Worm (Caenorhabditis elegans) whole organism, late embryonic: ENCODE data around the gene C16D9.1.

Source experiments
- C08G9.2 ChIP-seq: sonication (generic microtip); optimal IDR thresholded peaks from 2 replicates; lab custom pipeline; 2016; ENCODE audit warnings: mild to moderate bottlenecking, missing genetic modification characterization, moderate library complexity, missing compliant biosample characterization
- C38D4.7 ChIP-seq: fragments of 200-800 bp; sonication (Bioruptor generic); optimal IDR thresholded peaks from 2 replicates; lab custom pipeline; 2018; ENCODE audit warnings: mild to moderate bottlenecking, missing genetic modification characterization, moderate library complexity, missing compliant biosample characterization
- F13H6.1 ChIP-seq: sonication (generic microtip); optimal IDR thresholded peaks from 2 replicates; lab custom pipeline; 2016; ENCODE audit warnings: missing genetic modification characterization, missing compliant biosample characterization
- K02D7.2 ChIP-seq: sonication (generic microtip); optimal IDR thresholded peaks from 2 replicates; lab custom pipeline; 2017; ENCODE audit warnings: mild to moderate bottlenecking, missing genetic modification characterization, missing compliant biosample characterization
- K09A11.1 ChIP-seq: sonication (generic microtip); optimal IDR thresholded peaks from 2 replicates; lab custom pipeline; 2017; ENCODE audit warnings: antibody characterized with exemption, mild to moderate bottlenecking, missing genetic modification characterization, missing compliant biosample characterization; ENCODE audit not compliant: insufficient read depth
- ama-1 ChIP-seq: fragments of 150-350 bp; optimal IDR thresholded peaks from 2 replicates; lab custom pipeline; 2014
- ceh-14 ChIP-seq: sonication (generic microtip); optimal IDR thresholded peaks from 2 replicates; lab custom pipeline; 2016; ENCODE audit warnings: missing genotype, missing genetic modification characterization, missing compliant biosample characterization
- ceh-2 ChIP-seq: sonication (generic microtip); optimal IDR thresholded peaks from 2 replicates; lab custom pipeline; 2016; ENCODE audit warnings: missing genotype, missing genetic modification characterization, missing compliant biosample characterization
- ceh-34 ChIP-seq: sonication (generic microtip); optimal IDR thresholded peaks from 2 replicates; lab custom pipeline; 2016; ENCODE audit warnings: mild to moderate bottlenecking, missing genetic modification characterization, missing compliant biosample characterization
- ceh-48 ChIP-seq: sonication (generic microtip); optimal IDR thresholded peaks from 2 replicates; lab custom pipeline; 2016; ENCODE audit warnings: missing genetic modification characterization, inconsistent platforms, missing compliant biosample characterization
- ceh-9 ChIP-seq: sonication (generic microtip); optimal IDR thresholded peaks from 2 replicates; lab custom pipeline; 2016; ENCODE audit warnings: mild to moderate bottlenecking, missing genetic modification characterization, inconsistent platforms, missing compliant biosample characterization
- che-1 ChIP-seq: sonication (generic microtip); optimal IDR thresholded peaks from 2 replicates; lab custom pipeline; 2016; ENCODE audit warnings: mild to moderate bottlenecking, missing genetic modification characterization, missing compliant biosample characterization
- elt-2 ChIP-seq: sonication (generic microtip); optimal IDR thresholded peaks from 2 replicates; lab custom pipeline; 2016; ENCODE audit warnings: missing genetic modification reagents, missing genetic modification characterization, missing compliant biosample characterization
- eyg-1 ChIP-seq: sonication (generic microtip); optimal IDR thresholded peaks from 2 replicates; lab custom pipeline; 2016; ENCODE audit warnings: missing genotype, missing genetic modification characterization, missing compliant biosample characterization
- fkh-10 ChIP-seq: fragments of 150-350 bp; optimal IDR thresholded peaks from 2 replicates; lab custom pipeline; 2014; ENCODE audit warnings: missing biosample characterization, missing genetic modification reagents, missing genetic modification characterization
- hlh-15 ChIP-seq: sonication (generic microtip); optimal IDR thresholded peaks from 2 replicates; lab custom pipeline; 2016; ENCODE audit warnings: missing genetic modification characterization, missing compliant biosample characterization
- hlh-8 ChIP-seq: sonication (generic microtip); optimal IDR thresholded peaks from 2 replicates; lab custom pipeline; 2016; ENCODE audit warnings: missing genotype, missing genetic modification characterization, missing compliant biosample characterization
- lin-11 ChIP-seq: fragments of 200-800 bp; sonication (Bioruptor generic); optimal IDR thresholded peaks from 2 replicates; lab custom pipeline; 2018; ENCODE audit warnings: mild to moderate bottlenecking, missing genetic modification characterization, missing compliant biosample characterization
- madf-2 ChIP-seq: sonication (generic microtip); optimal IDR thresholded peaks from 2 replicates; lab custom pipeline; 2017; ENCODE audit warnings: missing genetic modification characterization, missing compliant biosample characterization
- mec-3 ChIP-seq: sonication (generic microtip); optimal IDR thresholded peaks from 2 replicates; lab custom pipeline; 2016; ENCODE audit warnings: borderline replicate concordance, missing genetic modification characterization, missing compliant biosample characterization
- nfya-1 ChIP-seq: sonication (generic microtip); optimal IDR thresholded peaks from 2 replicates; lab custom pipeline; 2017; ENCODE audit warnings: missing genetic modification characterization, mild to moderate bottlenecking, missing compliant biosample characterization, antibody characterized with exemption, moderate library complexity
- nhr-232 ChIP-seq: sonication (generic microtip); optimal IDR thresholded peaks from 2 replicates; lab custom pipeline; 2016; ENCODE audit warnings: missing genetic modification characterization, missing compliant biosample characterization
- npax-4 ChIP-seq: sonication (generic microtip); optimal IDR thresholded peaks from 2 replicates; lab custom pipeline; 2016; ENCODE audit warnings: missing genetic modification characterization, missing compliant biosample characterization
- pag-3 ChIP-seq: sonication (generic microtip); optimal IDR thresholded peaks from 2 replicates; lab custom pipeline; 2016; ENCODE audit warnings: missing compliant biosample characterization, missing genetic modification characterization, borderline replicate concordance
- pax-1 ChIP-seq: fragments of 150-350 bp; optimal IDR thresholded peaks from 2 replicates; lab custom pipeline; 2014; ENCODE audit warnings: missing biosample characterization, missing genetic modification characterization
- pha-2 ChIP-seq: sonication (generic microtip); optimal IDR thresholded peaks from 2 replicates; lab custom pipeline; 2017; ENCODE audit warnings: mild to moderate bottlenecking, missing genetic modification characterization, missing compliant biosample characterization
- pqm-1 ChIP-seq: sonication (generic microtip); optimal IDR thresholded peaks from 2 replicates; lab custom pipeline; 2016; ENCODE audit warnings: missing genetic modification characterization, missing compliant biosample characterization
- pros-1 ChIP-seq: fragments of 150-350 bp; optimal IDR thresholded peaks from 2 replicates; lab custom pipeline; 2014; ENCODE audit warnings: missing biosample characterization, missing genetic modification reagents, missing genetic modification characterization
- ref-2 ChIP-seq: sonication (generic microtip); optimal IDR thresholded peaks from 2 replicates; lab custom pipeline; 2016; ENCODE audit warnings: missing genetic modification characterization, missing compliant biosample characterization
- sdc-2 ChIP-seq: sonication (generic microtip); optimal IDR thresholded peaks from 2 replicates; lab custom pipeline; 2016; ENCODE audit warnings: missing genotype, missing genetic modification characterization, missing compliant biosample characterization
- sox-2 ChIP-seq: fragments of 200-800 bp; sonication (Bioruptor generic); IDR thresholded peaks from 2 replicates; pipeline ENCODE4 v1.3.6; 2022; ENCODE audit warnings: missing genetic modification reagents, missing genetic modification characterization, missing compliant biosample characterization
- sox-4 ChIP-seq: sonication (generic microtip); optimal IDR thresholded peaks from 2 replicates; lab custom pipeline; 2017; ENCODE audit warnings: mild to moderate bottlenecking, missing genetic modification characterization, inconsistent platforms, missing compliant biosample characterization
- syd-9 ChIP-seq: sonication (generic microtip); optimal IDR thresholded peaks from 2 replicates; lab custom pipeline; 2016; ENCODE audit warnings: mild to moderate bottlenecking, missing genetic modification characterization, moderate library complexity, missing compliant biosample characterization
- tbx-2 ChIP-seq: sonication (generic microtip); optimal IDR thresholded peaks from 2 replicates; lab custom pipeline; 2016; ENCODE audit warnings: missing genetic modification characterization, missing compliant biosample characterization
- tbx-7 ChIP-seq: sonication (generic microtip); optimal IDR thresholded peaks from 2 replicates; lab custom pipeline; 2016; ENCODE audit warnings: missing genotype, missing genetic modification characterization, missing compliant biosample characterization
- ttx-3 ChIP-seq: sonication (generic microtip); optimal IDR thresholded peaks from 2 replicates; lab custom pipeline; 2016; ENCODE audit warnings: missing genetic modification reagents, missing genetic modification characterization, missing compliant biosample characterization
- unc-42 ChIP-seq: sonication (generic microtip); optimal IDR thresholded peaks from 2 replicates; lab custom pipeline; 2016; ENCODE audit warnings: missing genotype, missing genetic modification characterization, missing compliant biosample characterization
- zip-5 ChIP-seq: sonication (generic microtip); optimal IDR thresholded peaks from 2 replicates; lab custom pipeline; 2016; ENCODE audit warnings: missing genetic modification characterization, missing compliant biosample characterization
- ztf-16 ChIP-seq: sonication (generic microtip); optimal IDR thresholded peaks from 2 replicates; lab custom pipeline; 2017; ENCODE audit warnings: missing genetic modification characterization, missing compliant biosample characterization

C16D9.1 gene

DNA sequence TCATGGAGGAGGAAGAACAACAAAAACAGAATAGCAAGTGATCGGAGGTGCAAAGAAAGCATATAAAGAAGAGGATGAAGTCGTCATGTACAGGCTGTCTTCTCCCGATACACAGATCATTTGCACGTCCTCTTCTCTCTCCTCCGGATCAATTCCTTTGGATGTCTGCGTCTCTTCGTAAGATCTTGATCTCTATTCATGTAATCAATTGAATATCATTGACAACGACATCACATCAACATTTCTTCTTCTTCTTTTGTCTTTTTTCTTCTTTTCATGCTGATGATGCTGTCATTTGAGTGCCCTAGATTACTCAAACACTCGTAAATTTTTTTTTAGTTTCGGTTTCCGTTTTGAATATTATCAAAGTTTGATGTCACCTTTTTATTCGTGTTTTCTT lies 20.8 kb upstream of the C16D9.1 start, which contains the start of gene rol-3:
Gene rol-3, minus strand, starts transcription at position 120 of the 400 bp plus-strand sequence.
- TF ChIP-seq sox-4 (no peak), pqm-1 (tag; lab: Kevin White, UChicago) (no peak), K02D7.2 (tag; lab: Kevin White, UChicago) (no peak), C38D4.7 (GFP tag; lab: Kevin White, UChicago) (no peak), ceh-48 (tag; lab: Kevin White, UChicago) (no peak), syd-9 (tag; lab: Kevin White, UChicago) (no peak), pax-1 (tag; lab: Kevin White, UChicago) (no peak), ttx-3 (no peak), hlh-15 (tag; lab: Kevin White, UChicago) (no peak), mec-3 (tag; lab: Kevin White, UChicago) (no peak), lin-11 (no peak), ceh-34 (tag; lab: Kevin White, UChicago) (no peak), nfya-1 (tag; lab: Kevin White, UChicago) (no peak), fkh-10 (GFP tag; lab: Kevin White, UChicago) (no peak), sdc-2 (no peak), C08G9.2 (tag; lab: Kevin White, UChicago) (no peak)
- TF ChIP-seq, all 69 proteins: peak for 0

DNA sequence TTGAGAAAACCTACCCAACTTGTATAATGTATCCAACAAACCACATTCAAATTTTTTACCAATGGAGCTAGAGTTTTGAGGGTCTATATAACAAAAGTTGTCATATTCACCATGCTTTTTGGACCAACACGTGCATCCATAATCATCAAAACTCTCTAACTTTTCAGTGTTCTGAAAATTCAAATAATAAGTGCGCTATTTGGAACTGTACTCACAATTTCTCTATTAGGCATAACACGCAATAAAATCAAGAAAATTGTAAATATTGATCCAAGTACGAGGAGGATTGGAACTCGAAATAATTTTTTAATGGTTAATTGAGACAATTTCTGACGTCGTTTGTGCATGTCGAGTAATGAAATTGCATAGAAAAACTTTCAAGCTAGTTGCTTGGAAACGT lies 19.2 kb upstream of the C16D9.1 start, which contains the start of gene C16D9.3:
Gene C16D9.3, minus strand, starts transcription at position 101 of the 400 bp plus-strand sequence.
- no peak for TF ChIP-seq unc-42 (tag; lab: Kevin White, UChicago)

DNA sequence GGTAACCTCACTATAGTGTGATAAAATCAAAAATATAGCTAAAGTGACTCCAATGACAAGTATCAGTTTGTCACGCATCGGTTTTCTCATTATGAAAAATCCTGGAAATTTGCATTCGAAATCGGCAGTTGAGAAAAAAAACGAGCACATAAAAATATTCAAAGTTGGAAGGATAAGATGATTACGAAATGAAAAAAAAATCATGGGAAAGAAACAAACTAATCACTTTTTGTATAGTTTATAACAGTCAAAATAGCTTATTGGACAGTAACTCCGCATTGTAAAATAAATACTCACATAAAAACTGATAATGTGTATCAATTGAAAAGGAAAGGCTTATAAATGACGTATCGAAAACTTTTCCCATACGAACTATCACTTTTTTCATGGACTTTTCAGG lies 16.3 kb upstream of the C16D9.1 start, which contains the start of gene C16D9.4:
Gene C16D9.4, minus strand, starts transcription at position 101 of the 400 bp plus-strand sequence.
- TF ChIP-seq pha-2 (tag; lab: Kevin White, UChicago) (no peak), mec-3 (tag; lab: Kevin White, UChicago) (no peak), K09A11.1 (tag; lab: Kevin White, UChicago) (no peak), hlh-8 (tag; lab: Kevin White, UChicago) (no peak), pag-3 (tag; lab: Kevin White, UChicago) (no peak), madf-2 (tag; lab: Kevin White, UChicago) (no peak), ama-1 (lab: Kevin White, UChicago) (no peak), ref-2 (no peak)

DNA sequence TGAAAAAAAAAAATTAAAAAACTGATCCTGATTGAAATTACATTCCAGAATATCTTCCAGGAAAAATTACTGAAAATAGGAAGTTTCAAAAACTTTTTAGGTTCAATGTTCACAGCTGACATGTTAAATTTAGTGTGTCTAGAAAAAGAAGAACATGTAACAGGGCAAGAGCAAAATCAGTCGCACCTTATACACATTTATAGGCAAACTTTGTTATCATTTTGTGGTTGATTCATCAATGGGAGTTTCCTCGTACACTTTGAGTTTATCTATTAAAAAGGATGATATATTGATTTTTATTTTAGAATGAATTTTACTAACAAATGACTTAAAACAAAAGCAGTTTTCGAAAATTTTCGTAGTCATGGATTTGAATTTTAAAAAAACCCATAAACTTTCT lies 15.9 kb upstream of the C16D9.1 start:
- TF ChIP-seq pros-1 (tag; lab: Kevin White, UChicago), result no peak
- no peak for TF ChIP-seq mec-3 (tag; lab: Kevin White, UChicago)
- no peak for TF ChIP-seq ref-2
- TF ChIP-seq elt-2 (tag; lab: Kevin White, UChicago), result no peak
- no peak for TF ChIP-seq ceh-9 (tag; lab: Kevin White, UChicago)
- TF ChIP-seq npax-4 (tag; lab: Kevin White, UChicago), result no peak
- no peak for TF ChIP-seq tbx-2
- TF ChIP-seq sox-2 (GFP tag; lab: Robert Waterston, UW), result no peak
- no peak for TF ChIP-seq ama-1 (lab: Kevin White, UChicago)

DNA sequence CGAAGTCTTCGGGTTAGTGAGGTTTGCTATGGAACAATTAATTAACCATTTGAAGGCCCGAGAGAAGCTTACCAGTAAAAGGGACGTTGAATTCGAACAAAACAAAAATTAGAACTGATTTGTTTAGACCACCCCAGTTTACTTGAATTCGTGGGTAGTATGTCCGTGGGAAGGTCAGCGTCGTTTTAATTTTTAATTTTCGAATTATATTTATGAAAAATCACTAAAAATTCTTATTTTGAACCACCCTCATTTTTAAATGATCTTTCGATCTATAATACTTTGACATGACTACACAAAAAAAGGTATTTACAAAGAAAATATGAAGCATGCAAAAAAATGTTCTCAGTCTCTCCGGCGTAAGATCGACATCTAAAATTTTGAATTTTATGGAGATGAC lies 13.7 kb upstream of the C16D9.1 start, which contains the start of gene C16D9.5:
Gene C16D9.5, minus strand, starts transcription at position 101 of the 400 bp plus-strand sequence.
- TF ChIP-seq syd-9 (tag; lab: Kevin White, UChicago), result no peak
- TF ChIP-seq che-1 (tag; lab: Kevin White, UChicago), result no peak
- TF ChIP-seq tbx-7 (tag; lab: Kevin White, UChicago), result no peak
- TF ChIP-seq hlh-15 (tag; lab: Kevin White, UChicago), result no peak
- no peak for TF ChIP-seq nhr-232 (tag; lab: Kevin White, UChicago)
- no peak for TF ChIP-seq eyg-1 (tag; lab: Kevin White, UChicago)
- TF ChIP-seq ztf-16 (tag; lab: Kevin White, UChicago), result no peak
- TF ChIP-seq C08G9.2 (tag; lab: Kevin White, UChicago), result no peak
- no peak for TF ChIP-seq ceh-14 (tag; lab: Kevin White, UChicago)
- TF ChIP-seq zip-5, result no peak
- no peak for TF ChIP-seq C38D4.7 (GFP tag; lab: Kevin White, UChicago)
- no peak for TF ChIP-seq elt-2 (tag; lab: Kevin White, UChicago)
- no peak for TF ChIP-seq sdc-2
- no peak for TF ChIP-seq F13H6.1
- no peak for TF ChIP-seq ceh-2 (tag; lab: Kevin White, UChicago)
